Fruit fly (Drosophila melanogaster) whole organism: ENCODE data around the gene Or19a.

Source experiments
- CG8478 ChIP-seq: fragments of >200 bp; optimal IDR thresholded peaks from 2 replicates; lab custom pipeline; 2018; ENCODE audit warnings: inconsistent platforms
- pan ChIP-seq: fragments of >200 bp; optimal IDR thresholded peaks from 2 replicates; lab custom pipeline; 2017
- usp ChIP-seq: fragments of >200 bp; optimal IDR thresholded peaks from 2 replicates; lab custom pipeline; 2017; ENCODE audit warnings: missing biosample characterization, missing genetic modification characterization, mixed read lengths

DNA sequence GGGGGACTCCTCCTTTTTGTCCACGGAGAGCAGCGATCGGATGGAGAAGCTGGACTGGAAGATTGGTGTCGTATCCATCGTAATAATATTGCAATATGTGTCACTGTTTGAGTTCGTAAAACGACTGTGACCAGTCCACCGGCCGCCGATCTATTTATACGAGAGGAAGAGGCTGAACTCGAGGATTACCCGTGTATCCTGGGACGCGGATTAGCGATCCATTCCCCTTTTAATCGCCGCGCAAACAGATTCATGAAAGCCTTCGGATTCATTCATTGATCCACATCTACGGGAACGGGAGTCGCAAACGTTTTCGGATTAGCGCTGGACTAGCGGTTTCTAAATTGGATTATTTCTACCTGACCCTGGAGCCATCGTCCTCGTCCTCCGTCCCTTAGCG lies 50.7 kb downstream of the Or19a start, which contains the start of gene fd19B:
- TF ChIP-seq usp (GFP tag; lab: Kevin White, UChicago) (no peak), pan (lab: Kevin White, UChicago) (no peak), CG8478 (no peak)
